Worm (Caenorhabditis elegans): ENCODE measurements around the gene dct-19.

ce11 chrIV:12941254-12941653 lies 1.5 kb upstream of the dct-19 start, which contains the start of gene dod-24:
- TF ChIP-seq F55B11.4 (tag; optimal IDR thresholded peaks at IDR 0.05; ENCODE audit: borderline replicate concordance, insufficient read depth) (no peak), rpc-1 (optimal IDR thresholded peaks at IDR 0.05) (no peak), rpc-1 (tag; optimal IDR thresholded peaks at IDR 0.05) (no peak), mxl-1 (tag; optimal IDR thresholded peaks at IDR 0.05) (no peak), egrh-3 (GFP tag; IDR thresholded peaks at IDR 0.05) (no peak), sea-2 (GFP tag; IDR thresholded peaks at IDR 0.05) (no peak)

Measured in whole organism, young adult.